Worm (Caenorhabditis elegans): ENCODE results near the gene pqn-57.

Gene pqn-57

DNA sequence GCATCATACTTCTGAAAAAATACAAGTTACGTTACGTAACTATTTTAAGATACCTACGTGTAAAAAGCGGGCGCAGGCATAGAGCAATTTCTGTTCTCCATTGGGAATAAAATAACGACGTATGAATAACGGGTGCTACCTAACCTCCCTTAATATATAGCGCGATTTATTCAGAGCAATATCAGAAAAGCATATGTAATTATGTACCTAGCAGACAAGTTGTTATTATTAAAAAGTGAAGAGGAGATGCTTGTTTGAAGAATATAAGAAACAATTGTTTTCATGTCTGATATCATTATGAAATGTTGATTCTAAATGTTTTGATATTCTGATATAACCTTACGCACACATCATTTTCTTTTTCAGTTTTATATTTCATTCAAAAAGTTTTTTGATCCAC is 1.8 kb downstream of the pqn-57 start, which contains the start of gene srh-11:
TSS of gene srh-11 (minus strand) at position 101 of the 400 bp plus-strand sequence.
- TF ChIP-seq W03F9.2 (tag; optimal IDR thresholded peaks at IDR 0.05) (no peak), dao-5 (tag; optimal IDR thresholded peaks at IDR 0.05) (no peak), him-1 (tag; optimal IDR thresholded peaks at IDR 0.05) (no peak)

DNA sequence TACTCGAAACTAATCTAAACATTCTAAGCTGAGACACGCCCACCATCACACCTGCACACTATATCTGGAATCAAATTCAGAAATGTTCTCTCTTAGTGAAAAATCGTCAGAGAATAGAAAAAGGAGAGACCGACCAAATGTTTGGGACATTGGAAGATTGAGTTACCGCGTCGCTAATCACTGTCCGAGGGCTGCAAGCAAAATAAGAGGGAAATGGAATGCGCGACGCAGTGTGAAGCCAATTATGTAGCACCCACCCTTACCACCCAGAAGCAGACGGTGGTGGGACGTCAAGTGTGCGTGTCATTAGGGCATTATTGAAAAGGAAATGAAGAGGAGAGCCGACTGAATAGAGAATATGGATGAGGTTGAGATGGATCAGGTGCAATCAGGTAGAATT is 9.2 kb downstream of the pqn-57 start:
- TF ChIP-seq W03F9.2 (tag; optimal IDR thresholded peaks at IDR 0.05): no peak
- TF ChIP-seq him-1 (tag; optimal IDR thresholded peaks at IDR 0.05): no peak
- no peak for TF ChIP-seq dao-5 (tag; optimal IDR thresholded peaks at IDR 0.05)

DNA sequence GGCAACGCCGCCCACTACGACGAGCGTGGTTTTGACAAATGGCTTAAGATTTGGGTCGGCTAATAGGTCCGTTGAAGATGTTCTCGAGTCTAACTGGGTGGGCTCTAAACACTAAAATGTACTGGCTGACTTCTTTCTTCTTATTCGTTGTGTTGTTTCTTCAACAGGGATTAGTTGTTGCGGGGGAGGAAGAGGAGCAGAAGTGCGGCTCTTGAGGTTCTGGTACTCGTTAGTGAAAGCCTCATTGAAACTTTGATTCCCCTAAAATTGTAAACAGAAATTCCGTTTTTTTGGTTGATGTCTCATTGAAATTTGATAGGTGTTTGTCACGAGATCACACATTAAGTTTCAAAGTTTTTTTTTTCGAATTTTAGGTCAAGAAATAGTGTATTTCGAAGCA is 10.0 kb downstream of the pqn-57 start:
- TF ChIP-seq dao-5 (tag; optimal IDR thresholded peaks at IDR 0.05) (no peak), W03F9.2 (tag; optimal IDR thresholded peaks at IDR 0.05) (no peak), him-1 (tag; optimal IDR thresholded peaks at IDR 0.05) (no peak)

DNA sequence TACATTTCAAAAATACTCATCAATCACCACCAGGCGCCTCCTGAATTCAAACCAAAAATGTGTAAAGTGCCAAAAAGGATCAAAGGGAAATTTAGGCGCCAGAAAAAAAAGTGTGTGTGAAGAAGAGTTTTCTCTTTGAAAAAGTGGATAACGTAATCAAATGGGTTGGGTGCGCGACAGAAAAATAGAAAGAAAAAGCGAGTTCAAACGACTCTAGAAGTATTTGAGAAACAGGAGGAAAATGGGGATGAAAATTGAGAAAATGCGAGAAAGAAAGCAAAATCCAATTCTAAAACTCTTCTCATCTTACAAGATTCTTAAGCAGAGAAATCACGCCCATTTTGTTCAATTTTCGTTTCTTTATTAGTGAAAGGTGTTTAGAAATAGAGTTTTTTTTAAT is 12.3 kb downstream of the pqn-57 start:
- no peak for TF ChIP-seq dao-5 (tag; optimal IDR thresholded peaks at IDR 0.05)
- TF ChIP-seq him-1 (tag; optimal IDR thresholded peaks at IDR 0.05): no peak
- TF ChIP-seq W03F9.2 (tag; optimal IDR thresholded peaks at IDR 0.05): no peak

DNA sequence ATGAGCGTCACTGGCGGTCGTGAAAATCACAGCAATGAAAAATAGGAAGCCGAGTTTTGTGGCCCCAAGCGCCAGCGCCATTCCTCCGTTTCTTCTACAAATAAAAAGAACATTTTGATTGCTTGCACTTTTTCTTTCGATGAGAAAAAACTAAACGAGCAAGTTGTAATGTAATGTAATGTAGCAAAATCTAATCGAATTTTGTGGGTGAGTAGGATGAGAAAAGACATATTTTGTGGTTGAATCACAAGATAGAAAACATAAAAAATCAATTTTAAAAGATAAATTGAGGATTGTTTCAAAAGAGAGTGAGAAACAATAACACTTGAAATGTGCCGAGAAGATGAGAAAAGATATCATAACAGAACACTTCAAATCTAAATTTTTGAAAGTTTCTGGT is 13.2 kb downstream of the pqn-57 start, which contains the start of gene R09F10.5:
TSS of gene R09F10.5 (minus strand) at position 101 of the 400 bp plus-strand sequence.
- TF ChIP-seq him-1 (tag; optimal IDR thresholded peaks at IDR 0.05) (no peak), dao-5 (tag; optimal IDR thresholded peaks at IDR 0.05) (no peak), W03F9.2 (tag; optimal IDR thresholded peaks at IDR 0.05) (no peak)

DNA sequence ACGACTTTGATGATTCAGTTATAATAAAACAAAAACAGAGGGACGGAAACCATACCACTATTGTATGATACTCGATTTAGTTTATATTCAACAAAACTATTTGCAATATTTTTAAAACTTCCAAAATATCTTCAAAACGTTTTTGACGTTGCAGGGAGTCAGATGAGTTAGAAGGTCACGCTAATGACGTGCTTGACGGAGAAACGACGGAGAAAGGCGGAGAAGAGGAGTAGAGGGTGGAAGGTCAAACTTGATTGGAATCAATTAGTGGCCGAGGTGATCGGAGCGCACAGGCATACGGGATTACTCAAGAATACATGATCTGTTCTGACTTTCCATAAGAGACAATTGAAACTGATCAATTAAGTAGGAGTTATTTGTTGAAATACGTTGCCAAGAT is 18.0 kb downstream of the pqn-57 start:
- TF ChIP-seq W03F9.2 (tag; optimal IDR thresholded peaks at IDR 0.05): no peak
- TF ChIP-seq dao-5 (tag; optimal IDR thresholded peaks at IDR 0.05): no peak
- no peak for TF ChIP-seq him-1 (tag; optimal IDR thresholded peaks at IDR 0.05)

DNA sequence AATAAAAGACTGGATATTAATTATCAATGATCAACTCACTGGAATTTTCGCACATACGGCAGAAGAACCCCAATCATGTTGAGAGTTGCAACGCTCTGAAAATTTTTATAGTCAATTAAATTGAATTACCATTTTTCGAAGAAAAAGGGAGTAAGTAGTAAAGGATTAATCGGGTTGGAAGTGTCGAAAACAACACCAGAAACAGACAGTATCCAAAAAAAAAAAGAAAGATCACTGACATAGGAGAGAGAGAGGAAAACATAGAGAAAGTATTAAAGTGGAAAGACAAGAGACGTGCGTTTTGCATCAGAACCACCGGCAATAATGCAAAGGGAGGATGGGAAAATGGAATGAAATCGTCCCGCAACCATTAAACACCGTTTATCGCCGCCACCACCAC is 18.5 kb downstream of the pqn-57 start, which contains the start of gene inx-5:
TSS of gene inx-5 (minus strand) at position 101 of the 400 bp plus-strand sequence.
- TF ChIP-seq him-1 (tag; optimal IDR thresholded peaks at IDR 0.05): no peak
- no peak for TF ChIP-seq dao-5 (tag; optimal IDR thresholded peaks at IDR 0.05)
- no peak for TF ChIP-seq W03F9.2 (tag; optimal IDR thresholded peaks at IDR 0.05)

DNA sequence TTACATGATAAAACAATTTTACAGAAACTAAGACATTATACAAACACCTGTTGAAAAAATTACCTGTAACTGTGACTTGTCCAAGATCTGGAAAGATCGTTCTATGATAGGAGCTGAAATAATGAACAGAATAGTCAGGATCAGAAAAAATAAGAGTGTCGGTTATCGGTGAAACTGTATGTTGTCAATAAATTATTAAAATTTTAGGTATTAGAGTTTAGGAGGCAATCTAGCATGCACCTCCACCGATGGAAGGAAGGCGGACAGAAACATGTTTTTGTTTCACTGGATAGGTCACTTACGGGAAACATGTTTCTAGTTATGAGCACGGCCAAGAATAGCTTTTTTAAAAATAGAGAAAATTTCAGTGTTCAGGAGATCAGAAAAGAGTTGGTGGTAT is 21.2 kb downstream of the pqn-57 start, which contains the start of gene ced-13:
TSS of gene ced-13 (minus strand) at position 101 of the 400 bp plus-strand sequence.
- no peak for TF ChIP-seq dao-5 (tag; optimal IDR thresholded peaks at IDR 0.05)
- no peak for TF ChIP-seq W03F9.2 (tag; optimal IDR thresholded peaks at IDR 0.05)
- TF ChIP-seq him-1 (tag; optimal IDR thresholded peaks at IDR 0.05): no peak

DNA sequence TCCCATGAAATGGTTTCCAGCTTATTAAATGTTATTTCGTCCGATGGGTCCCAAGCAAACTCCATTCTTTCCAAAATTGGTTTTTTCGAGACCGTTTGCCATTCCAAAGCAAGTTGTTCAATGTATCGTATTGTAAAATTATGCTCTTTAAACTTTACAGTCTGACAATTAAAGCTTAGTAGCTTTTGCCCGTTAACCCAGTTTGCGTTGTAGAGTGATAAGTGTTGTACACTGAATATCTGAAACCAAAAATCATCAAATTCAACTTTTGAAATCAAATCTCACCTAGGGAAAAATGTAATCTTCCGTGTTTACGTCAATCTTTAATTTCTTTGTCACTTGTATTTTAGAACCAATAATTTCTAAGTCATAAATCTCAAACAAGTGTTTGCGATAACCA is 23.5 kb downstream of the pqn-57 start:
- no peak for TF ChIP-seq dao-5 (tag; optimal IDR thresholded peaks at IDR 0.05)
- TF ChIP-seq W03F9.2 (tag; optimal IDR thresholded peaks at IDR 0.05): no peak
- TF ChIP-seq him-1 (tag; optimal IDR thresholded peaks at IDR 0.05): no peak

DNA sequence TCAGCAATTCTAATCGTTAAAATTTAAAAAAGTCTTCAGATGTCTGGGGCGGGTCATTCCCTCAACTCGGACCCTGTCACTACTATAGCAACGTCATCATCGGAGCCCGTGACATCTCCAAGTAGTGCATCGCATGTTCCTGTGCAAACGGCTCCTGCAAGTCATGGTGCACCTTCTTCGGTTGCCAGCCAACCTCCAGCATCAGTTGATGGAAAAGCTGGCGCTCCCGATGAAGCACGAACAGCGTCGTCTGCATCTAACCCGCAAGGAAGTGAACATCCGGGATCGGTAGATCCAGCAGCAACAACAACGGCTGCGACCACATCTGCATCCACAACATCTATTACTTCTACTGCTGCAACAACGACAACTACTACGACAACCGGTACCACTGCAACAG is 26.2 kb downstream of the pqn-57 start, which contains the start of gene R09F10.3:
TSS of gene R09F10.3 (plus strand) at position 40 of the 400 bp plus-strand sequence.
- TF ChIP-seq him-1 (tag; optimal IDR thresholded peaks at IDR 0.05): no peak
- TF ChIP-seq dao-5 (tag; optimal IDR thresholded peaks at IDR 0.05): no peak
- TF ChIP-seq W03F9.2 (tag; optimal IDR thresholded peaks at IDR 0.05): no peak

DNA sequence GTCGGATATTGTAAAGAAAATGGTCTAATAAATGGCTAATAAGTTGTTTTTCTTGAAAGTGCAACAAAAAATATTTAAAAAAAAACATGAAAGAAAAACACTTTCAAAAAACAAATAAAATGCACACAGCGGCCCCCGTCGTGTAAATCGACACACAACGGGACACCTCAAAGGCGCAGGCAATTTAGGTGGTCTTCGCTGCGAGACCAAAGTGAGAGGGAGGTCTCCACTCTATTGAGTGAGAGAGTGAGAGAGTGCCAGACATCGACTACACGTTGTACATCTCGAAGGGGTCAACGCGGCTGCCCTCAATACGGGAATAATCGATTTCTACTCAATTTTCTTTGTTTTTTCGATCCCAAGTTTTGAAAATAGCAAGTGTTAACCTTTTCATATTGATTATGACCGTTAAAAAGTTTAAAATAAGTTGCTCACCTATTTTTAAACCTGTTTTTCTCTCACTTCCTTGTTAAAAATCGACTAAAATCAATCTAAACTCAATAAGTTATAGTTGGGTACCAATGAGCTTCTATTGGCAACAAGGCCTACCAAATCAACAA is 34.0 kb downstream of the pqn-57 start, which contains the start of gene sec-16A.2:
TSS of gene sec-16A.2 (plus strand) at position 510 of the 560 bp plus-strand sequence.
- TF ChIP-seq dao-5 (tag; optimal IDR thresholded peaks at IDR 0.05) (no peak), him-1 (tag; optimal IDR thresholded peaks at IDR 0.05) (no peak), W03F9.2 (tag; optimal IDR thresholded peaks at IDR 0.05) (no peak)

DNA sequence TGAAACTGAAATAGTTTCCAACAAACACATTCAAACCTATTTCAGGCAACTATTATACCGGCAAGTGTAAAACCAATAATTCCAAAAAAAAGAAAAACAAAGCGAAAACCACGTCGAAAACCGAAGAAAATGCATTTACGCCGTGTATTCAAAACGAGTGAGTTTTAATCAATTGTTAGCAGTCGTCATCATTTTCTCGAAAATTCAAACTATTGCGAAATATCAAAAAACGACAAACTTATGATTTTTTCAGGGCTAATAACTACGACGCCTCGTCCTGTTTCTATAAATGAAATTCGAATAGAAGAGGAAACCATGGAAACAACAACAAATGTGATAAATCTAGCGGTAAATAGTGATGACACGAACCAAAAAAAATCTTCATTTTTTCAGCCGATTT is 34.6 kb downstream of the pqn-57 start:
- TF ChIP-seq him-1 (tag; optimal IDR thresholded peaks at IDR 0.05): no peak
- TF ChIP-seq dao-5 (tag; optimal IDR thresholded peaks at IDR 0.05): no peak
- TF ChIP-seq W03F9.2 (tag; optimal IDR thresholded peaks at IDR 0.05): no peak

DNA sequence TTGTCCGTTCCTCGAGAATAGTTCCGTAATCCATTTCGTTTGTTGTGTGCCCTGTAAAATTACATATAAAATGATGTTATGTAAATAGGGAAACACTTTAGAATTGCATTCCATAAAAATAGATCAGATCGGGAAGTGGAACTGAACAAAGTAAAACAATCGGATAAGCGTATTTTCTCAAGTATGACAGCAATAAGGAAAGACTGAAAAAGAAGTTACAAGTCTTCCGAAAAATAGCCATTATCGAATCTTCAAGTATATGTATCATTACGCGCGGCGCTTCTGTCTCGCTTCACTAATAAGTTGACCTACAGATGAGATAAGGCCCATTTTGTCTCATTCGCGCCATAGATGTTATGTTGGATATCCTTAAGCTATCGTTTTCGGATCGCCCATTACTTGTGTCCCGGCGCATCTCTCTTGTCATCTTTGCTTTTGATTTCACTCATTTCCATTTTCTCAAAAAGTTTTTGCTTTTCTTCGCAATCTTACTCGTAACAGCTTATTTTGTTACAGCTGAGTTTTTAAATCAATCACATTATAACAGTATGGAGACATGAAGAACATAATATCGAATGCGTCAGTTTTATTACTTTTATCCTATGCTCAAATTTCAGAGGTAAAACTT is 35.5 kb downstream of the pqn-57 start, which contains the start of the genes fis-2 and F13B9.2:
TSS of gene fis-2 (minus strand) at position 51 of the 628 bp plus-strand sequence.
TSS of gene F13B9.2 (plus strand) at position 515 of the 628 bp plus-strand sequence.
- no peak for TF ChIP-seq W03F9.2 (tag; optimal IDR thresholded peaks at IDR 0.05)
- TF ChIP-seq dao-5 (tag; optimal IDR thresholded peaks at IDR 0.05): no peak
- TF ChIP-seq him-1 (tag; optimal IDR thresholded peaks at IDR 0.05): no peak

DNA sequence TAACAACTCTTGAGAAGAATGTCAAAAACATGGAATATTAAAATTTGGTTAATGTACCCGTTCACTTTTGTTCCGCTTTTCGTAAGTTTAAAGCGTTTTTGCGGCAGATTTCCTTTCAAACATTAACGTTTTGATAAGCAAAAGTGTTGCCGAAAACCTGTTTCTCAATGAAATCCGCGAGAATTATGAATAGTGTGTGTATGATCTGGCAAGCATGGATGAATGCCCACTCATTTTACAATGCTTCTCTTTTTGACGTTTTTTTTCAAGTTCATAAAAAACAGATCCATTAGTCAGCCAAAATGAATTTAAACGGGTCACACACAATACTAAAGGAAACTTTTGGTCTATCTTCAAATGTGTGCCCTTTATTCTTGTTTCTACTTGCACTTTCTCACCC is 36.8 kb downstream of the pqn-57 start:
- TF ChIP-seq him-1 (tag; optimal IDR thresholded peaks at IDR 0.05): no peak
- TF ChIP-seq W03F9.2 (tag; optimal IDR thresholded peaks at IDR 0.05): no peak
- TF ChIP-seq dao-5 (tag; optimal IDR thresholded peaks at IDR 0.05): no peak

Measured in whole organism, L4/young adult.